Worm (Caenorhabditis elegans) whole organism, early embryonic: ENCODE results near the gene R160.6.

ENCODE experiments used
- B0310.2 ChIP-seq: sonication (generic microtip); optimal IDR thresholded peaks from 2 replicates; lab custom pipeline; 2016; ENCODE audit warnings: mild to moderate bottlenecking, missing genetic modification characterization, missing compliant biosample characterization
- F13C5.2 ChIP-seq: sonication (generic microtip); optimal IDR thresholded peaks from 2 replicates; lab custom pipeline; 2017; ENCODE audit warnings: mild to moderate bottlenecking, missing genetic modification characterization, inconsistent platforms, missing compliant biosample characterization
- ama-1 ChIP-seq: fragments of 150-350 bp; optimal IDR thresholded peaks from 2 replicates; lab custom pipeline; 2014
- ceh-13 ChIP-seq: fragments of 200-800 bp; sonication (Bioruptor generic); optimal IDR thresholded peaks from 2 replicates; lab custom pipeline; 2018; ENCODE audit warnings: mild to moderate bottlenecking, missing genetic modification characterization, missing compliant biosample characterization
- flt-1 ChIP-seq: fragments of 200-800 bp; sonication (Bioruptor generic); IDR thresholded peaks from 2 replicates; pipeline ENCODE4 v1.3.6; 2022; ENCODE audit warnings: missing genetic modification characterization, missing compliant biosample characterization
- hmg-4 ChIP-seq: fragments of 200-800 bp; sonication (Bioruptor generic); optimal IDR thresholded peaks from 2 replicates; lab custom pipeline; 2018; ENCODE audit warnings: mild to moderate bottlenecking, missing genetic modification characterization, missing compliant biosample characterization
- hnd-1 ChIP-seq: sonication (generic microtip); optimal IDR thresholded peaks from 2 replicates; lab custom pipeline; 2016; ENCODE audit warnings: missing genetic modification characterization, missing compliant biosample characterization
- pes-1 ChIP-seq: fragments of 200-800 bp; sonication (Bioruptor generic); IDR thresholded peaks from 2 replicates; pipeline ENCODE4 v1.3.6; 2022; ENCODE audit warnings: missing genetic modification reagents, missing genetic modification characterization, missing compliant biosample characterization
- scrt-1 ChIP-seq: fragments of 200-800 bp; sonication (Bioruptor generic); IDR thresholded peaks from 2 replicates; pipeline ENCODE4 v1.3.6; 2022; ENCODE audit warnings: missing genetic modification characterization, missing compliant biosample characterization
- tbx-11 ChIP-seq: fragments of 200-800 bp; sonication (Bioruptor generic); IDR thresholded peaks from 2 replicates; pipeline ENCODE4 v1.3.6; 2022; ENCODE audit warnings: missing genetic modification characterization, missing compliant biosample characterization
- tbx-37 ChIP-seq: fragments of 200-800 bp; sonication (Bioruptor generic); conservative IDR thresholded peaks from 2 replicates; pipeline ENCODE4 v1.3.6; 2022; ENCODE audit warnings: missing genetic modification reagents, missing genetic modification characterization, missing compliant biosample characterization

DNA sequence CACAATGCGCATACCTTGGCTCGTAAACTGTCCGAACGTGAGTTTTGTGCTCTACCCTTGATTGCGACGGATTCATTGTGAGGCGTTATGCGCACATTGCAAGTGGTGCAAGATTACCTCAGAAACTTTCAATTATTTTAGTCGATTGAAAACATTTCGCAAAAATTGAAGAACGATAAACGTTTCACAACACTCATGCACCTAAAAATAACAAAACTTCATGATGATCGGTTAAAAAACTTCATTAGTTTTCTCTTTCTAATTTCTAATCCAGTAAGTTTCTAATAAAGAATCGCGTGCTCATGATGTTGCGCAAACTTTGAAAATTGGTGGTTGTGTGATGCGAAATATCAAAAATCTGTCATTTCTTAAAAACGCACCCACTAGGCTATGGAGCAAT lies 45.7 kb upstream of the R160.6 start, which contains the start of gene dop-1:
- TF ChIP-seq hmg-4 (GFP tag; lab: Kevin White, UChicago) = no peak
- no peak for TF ChIP-seq ama-1 (lab: Kevin White, UChicago)
- TF ChIP-seq ceh-13 = no peak
- no peak for TF ChIP-seq B0310.2 (tag; lab: Kevin White, UChicago)
- TF ChIP-seq flt-1 = no peak
- TF ChIP-seq pes-1 (GFP tag; lab: Robert Waterston, UW) = no peak
- TF ChIP-seq tbx-37 (GFP tag; lab: Robert Waterston, UW) = no peak
- no peak for TF ChIP-seq F13C5.2 (tag; lab: Kevin White, UChicago)
- TF ChIP-seq tbx-11 (GFP tag; lab: Robert Waterston, UW) = no peak
- TF ChIP-seq scrt-1 (GFP tag; lab: Robert Waterston, UW) = no peak
- TF ChIP-seq hnd-1 (tag; lab: Kevin White, UChicago) = no peak
